Fruit fly (Drosophila melanogaster): Measurements from ENCODE around the gene Adh.

The Adh gene

dm6 chr2L:14630988-14631723 lies 15.8 kb downstream of the Adh start (continued):
- TF ChIP-seq fd59A (GFP tag; optimal IDR thresholded peaks at IDR 0.05) (peak; percentile 56), CG7368 (GFP tag; optimal IDR thresholded peaks at IDR 0.05) (peak; percentile 50), ss (GFP tag; optimal IDR thresholded peaks at IDR 0.05) (peak; percentile 6 to 44), CG8632 (GFP tag; optimal IDR thresholded peaks at IDR 0.05) (peak; percentile 69), CG16779 (tag; optimal IDR thresholded peaks at IDR 0.05) (peak; percentile 11), CG34406 (GFP tag; optimal IDR thresholded peaks at IDR 0.05) (peak; percentile 68), CG15336 (GFP tag; IDR thresholded peaks at IDR 0.05) (peak; percentile 86), CG4318 (GFP tag; optimal IDR thresholded peaks at IDR 0.05) (peak; percentile 58), dsx (GFP tag; optimal IDR thresholded peaks at IDR 0.05; ENCODE audit: poor library complexity, severe bottlenecking) (peak; percentile 43), cyc (GFP tag; optimal IDR thresholded peaks at IDR 0.05) (peak; percentile 51), lz (GFP tag; optimal IDR thresholded peaks at IDR 0.05) (peak; percentile 44), CG11902 (GFP tag; optimal IDR thresholded peaks at IDR 0.05) (peak; percentile 57), spab (GFP tag; optimal IDR thresholded peaks at IDR 0.05) (peak; percentile 48), CG6854 (GFP tag; optimal IDR thresholded peaks at IDR 0.05) (no peak), CG31627 (GFP tag; optimal IDR thresholded peaks at IDR 0.05) (peak; percentile 65), fd85E (GFP tag; optimal IDR thresholded peaks at IDR 0.05) (no peak), CG6163 (GFP tag; IDR thresholded peaks at IDR 0.05) (peak; percentile 87), CG8319 (GFP tag; optimal IDR thresholded peaks at IDR 0.05) (peak; percentile 44), Eip93F (GFP tag; optimal IDR thresholded peaks at IDR 0.05) (no peak), CG32006 (GFP tag; optimal IDR thresholded peaks at IDR 0.05) (peak; percentile 79), CG8119 (GFP tag; IDR thresholded peaks at IDR 0.05) (peak; percentile 83), Sox102F (GFP tag; optimal IDR thresholded peaks at IDR 0.05) (peak; percentile 38), eg (GFP tag; IDR thresholded peaks at IDR 0.05) (peak; percentile 90), CG10631 (GFP tag; optimal IDR thresholded peaks at IDR 0.05) (peak; percentile 57)

- TF ChIP-seq CG6808 (GFP tag; optimal IDR thresholded peaks at IDR 0.05) (no peak), dsx (GFP tag; optimal IDR thresholded peaks at IDR 0.05; ENCODE audit: poor library complexity, severe bottlenecking) (peak; percentile 41)
These were observed 17.4 kb downstream of the Adh start for dm6 chr2L:14632799-14633198.

- TF ChIP-seq svp (GFP tag) (peak; percentile 66), dac (GFP tag; optimal IDR thresholded peaks at IDR 0.05) (peak; percentile 7), CG11902 (GFP tag; optimal IDR thresholded peaks at IDR 0.05) (no peak), fkh (GFP tag; optimal IDR thresholded peaks at IDR 0.05) (no peak), eg (GFP tag; IDR thresholded peaks at IDR 0.05) (peak; percentile 67; the same call in 2 of the 3 replicates), CG16779 (tag; optimal IDR thresholded peaks at IDR 0.05) (peak; percentile 10), achi (GFP tag; optimal IDR thresholded peaks at IDR 0.05) (peak; percentile 52), acj6 (GFP tag; optimal IDR thresholded peaks at IDR 0.05) (peak; percentile 18), CG4318 (GFP tag; optimal IDR thresholded peaks at IDR 0.05) (peak; percentile 49), CG6163 (GFP tag; IDR thresholded peaks at IDR 0.05) (peak; percentile 31; the same call in 1 of the 3 replicates), CG11762 (GFP tag; optimal IDR thresholded peaks at IDR 0.05; ENCODE audit: insufficient read depth) (peak; percentile 21), Met (GFP tag; optimal IDR thresholded peaks at IDR 0.05) (peak; percentile 22), CG3919 (GFP tag; optimal IDR thresholded peaks at IDR 0.05) (peak; percentile 17), CG3032 (tag; optimal IDR thresholded peaks at IDR 0.05) (no peak), Sox102F (GFP tag; optimal IDR thresholded peaks at IDR 0.05) (peak; percentile 13), lz (GFP tag; optimal IDR thresholded peaks at IDR 0.05) (peak; percentile 2), Hr4 (GFP tag; optimal IDR thresholded peaks at IDR 0.05) (peak; percentile 52), spab (GFP tag; optimal IDR thresholded peaks at IDR 0.05) (no peak), CG8119 (GFP tag; IDR thresholded peaks at IDR 0.05) (peak; percentile 73), net (GFP tag; optimal IDR thresholded peaks at IDR 0.05) (no peak), CG32006 (GFP tag; optimal IDR thresholded peaks at IDR 0.05) (peak; percentile 80), OdsH (GFP tag; optimal IDR thresholded peaks at IDR 0.05) (peak; percentile 24), Lpt (GFP tag; optimal IDR thresholded peaks at IDR 0.05) (peak; percentile 5), Eip93F (GFP tag; optimal IDR thresholded peaks at IDR 0.05) (no peak), CG6276 (GFP tag; optimal IDR thresholded peaks at IDR 0.05) (peak; percentile 57), Eip78C (GFP tag) (peak; percentile 64), CG10631 (GFP tag; optimal IDR thresholded peaks at IDR 0.05) (peak; percentile 6), CG15336 (GFP tag; IDR thresholded peaks at IDR 0.05) (peak; percentile 66; the same call in 1 of the 2 replicates)
These were observed 19.6 kb downstream of the Adh start for dm6 chr2L:14634986-14635385.
